Worm (Caenorhabditis elegans) whole organism, midembryonic: ENCODE measurements around the gene C08B6.3.

ENCODE experiments used
- T22C8.4 ChIP-seq: fragments of 200-800 bp; sonication (Bioruptor generic); IDR thresholded peaks from 2 replicates; pipeline ENCODE4 v1.3.6; 2022; ENCODE audit warnings: missing genetic modification characterization, missing compliant biosample characterization
- cog-1 ChIP-seq: sonication (generic microtip); optimal IDR thresholded peaks from 2 replicates; lab custom pipeline; 2016; ENCODE audit warnings: missing genetic modification characterization, missing compliant biosample characterization
- flt-1 ChIP-seq: fragments of 200-800 bp; sonication (Bioruptor generic); IDR thresholded peaks from 2 replicates; pipeline ENCODE4 v1.3.6; 2022; ENCODE audit warnings: missing genetic modification characterization, missing compliant biosample characterization
- klf-2 ChIP-seq: fragments of 200-800 bp; sonication (Bioruptor generic); conservative IDR thresholded peaks from 2 replicates; pipeline ENCODE4 v1.3.6; 2022; ENCODE audit warnings: missing genetic modification reagents, missing genetic modification characterization, missing compliant biosample characterization
- med-1 ChIP-seq: sonication (generic microtip); optimal IDR thresholded peaks from 2 replicates; lab custom pipeline; 2017; ENCODE audit warnings: missing genetic modification characterization, mild to moderate bottlenecking, missing compliant biosample characterization, antibody characterized with exemption, missing genetic modification reagents; ENCODE audit not compliant: insufficient read depth
- ref-1 ChIP-seq: fragments of 200-800 bp; sonication (Bioruptor generic); conservative IDR thresholded peaks from 2 replicates; pipeline ENCODE4 v1.3.6; 2022; ENCODE audit warnings: missing genetic modification reagents, missing genetic modification characterization, missing compliant biosample characterization
- tab-1 ChIP-seq: fragments of 200-800 bp; sonication (Bioruptor generic); IDR thresholded peaks from 2 replicates; pipeline ENCODE4 v1.3.6; 2022; ENCODE audit warnings: missing genetic modification characterization, missing compliant biosample characterization
- ztf-23 ChIP-seq: fragments of 200-800 bp; sonication (Bioruptor generic); IDR thresholded peaks from 2 replicates; pipeline ENCODE4 v1.3.6; 2022; ENCODE audit warnings: missing genetic modification reagents, missing genetic modification characterization, missing compliant biosample characterization
- ztf-29 ChIP-seq: fragments of 200-800 bp; sonication (Bioruptor generic); IDR thresholded peaks from 2 replicates; pipeline ENCODE4 v1.3.6; 2022; ENCODE audit warnings: missing genetic modification reagents, missing genetic modification characterization, missing compliant biosample characterization

The C08B6.3 gene

ce11 chrV:10146787-10147186, 34.7 kb upstream of the C08B6.3 start:
- TF ChIP-seq cog-1 (tag; lab: Kevin White, UChicago) (no peak), ztf-29 (GFP tag; lab: Robert Waterston, UW) (no peak), ref-1 (no peak), flt-1 (GFP tag; lab: Robert Waterston, UW) (no peak), med-1 (GFP tag; lab: Kevin White, UChicago) (no peak), T22C8.4 (GFP tag; lab: Robert Waterston, UW) (no peak), ztf-23 (GFP tag; lab: Robert Waterston, UW) (no peak), klf-2 (no peak), tab-1 (GFP tag; lab: Robert Waterston, UW) (no peak)

- no peak for TF ChIP-seq ztf-29 (GFP tag; lab: Robert Waterston, UW)
- no peak for TF ChIP-seq cog-1 (tag; lab: Kevin White, UChicago)
- no peak for TF ChIP-seq ztf-23 (GFP tag; lab: Robert Waterston, UW)
- TF ChIP-seq tab-1 (GFP tag; lab: Robert Waterston, UW), result no peak
- no peak for TF ChIP-seq T22C8.4 (GFP tag; lab: Robert Waterston, UW)
These were observed 33.6 kb upstream of the C08B6.3 start, which contains the start of gene C51E3.9 for ce11 chrV:10145653-10146052. C51E3.9 (plus strand) TSS chrV:10145953.

- no peak for TF ChIP-seq tab-1 (GFP tag; lab: Robert Waterston, UW)
These were observed 22.1 kb upstream of the C08B6.3 start, which contains the start of the genes C08B6.18, wdr-20 and C08B6.8 for ce11 chrV:10134077-10134693. C08B6.18 (minus strand) TSS chrV:10134127. wdr-20 (minus strand) TSS chrV:10134158. C08B6.8 (plus strand) TSS chrV:10134643.

ce11 chrV:10133277-10133676, 21.2 kb upstream of the C08B6.3 start:
- no peak for TF ChIP-seq klf-2

ce11 chrV:10130195-10130594, 18.1 kb upstream of the C08B6.3 start, which contains the start of gene aos-1:
aos-1 (minus strand) TSS chrV:10130295.
- TF ChIP-seq flt-1 (GFP tag; lab: Robert Waterston, UW), result no peak
- TF ChIP-seq tab-1 (GFP tag; lab: Robert Waterston, UW), result no peak
- no peak for TF ChIP-seq klf-2

- TF ChIP-seq ref-1 (no peak), tab-1 (GFP tag; lab: Robert Waterston, UW) (no peak), med-1 (GFP tag; lab: Kevin White, UChicago) (no peak), cog-1 (tag; lab: Kevin White, UChicago) (no peak), ztf-23 (GFP tag; lab: Robert Waterston, UW) (no peak), T22C8.4 (GFP tag; lab: Robert Waterston, UW) (no peak), ztf-29 (GFP tag; lab: Robert Waterston, UW) (no peak), klf-2 (no peak), flt-1 (GFP tag; lab: Robert Waterston, UW) (no peak)
These were observed 12.9 kb upstream of the C08B6.3 start, which contains the start of gene C08B6.10 for ce11 chrV:10124799-10125548. C08B6.10 (plus strand) TSS chrV:10125498.

ce11 chrV:10123324-10123723, 11.2 kb upstream of the C08B6.3 start, which contains the start of gene C08B6.6:
C08B6.6 (plus strand) TSS chrV:10123624.
- TF ChIP-seq tab-1 (GFP tag; lab: Robert Waterston, UW), result no peak
- no peak for TF ChIP-seq ztf-23 (GFP tag; lab: Robert Waterston, UW)
- TF ChIP-seq T22C8.4 (GFP tag; lab: Robert Waterston, UW), result no peak
- no peak for TF ChIP-seq ztf-29 (GFP tag; lab: Robert Waterston, UW)
- no peak for TF ChIP-seq ref-1

- TF ChIP-seq tab-1 (GFP tag; lab: Robert Waterston, UW) (no peak), klf-2 (no peak), cog-1 (tag; lab: Kevin White, UChicago) (no peak), med-1 (GFP tag; lab: Kevin White, UChicago) (no peak), ztf-23 (GFP tag; lab: Robert Waterston, UW) (no peak), ref-1 (no peak), T22C8.4 (GFP tag; lab: Robert Waterston, UW) (no peak), flt-1 (GFP tag; lab: Robert Waterston, UW) (no peak), ztf-29 (GFP tag; lab: Robert Waterston, UW) (no peak)
These were observed 10.6 kb upstream of the C08B6.3 start, which contains the start of gene srxa-19 for ce11 chrV:10122670-10123069. srxa-19 (minus strand) TSS chrV:10122770.

- TF ChIP-seq ref-1 (no peak), klf-2 (no peak), tab-1 (GFP tag; lab: Robert Waterston, UW) (no peak), med-1 (GFP tag; lab: Kevin White, UChicago) (no peak), T22C8.4 (GFP tag; lab: Robert Waterston, UW) (no peak), ztf-23 (GFP tag; lab: Robert Waterston, UW) (no peak), flt-1 (GFP tag; lab: Robert Waterston, UW) (no peak), cog-1 (tag; lab: Kevin White, UChicago) (no peak), ztf-29 (GFP tag; lab: Robert Waterston, UW) (no peak)
These were observed 8.8 kb upstream of the C08B6.3 start, which contains the start of gene srxa-18 for ce11 chrV:10120898-10121297. srxa-18 (minus strand) TSS chrV:10120997.

ce11 chrV:10117465-10117864, 5.4 kb upstream of the C08B6.3 start, which contains the start of gene C08B6.5:
C08B6.5 (plus strand) TSS chrV:10117765.
- TF ChIP-seq T22C8.4 (GFP tag; lab: Robert Waterston, UW), result no peak
- no peak for TF ChIP-seq med-1 (GFP tag; lab: Kevin White, UChicago)
- no peak for TF ChIP-seq ztf-23 (GFP tag; lab: Robert Waterston, UW)
- no peak for TF ChIP-seq klf-2
- no peak for TF ChIP-seq tab-1 (GFP tag; lab: Robert Waterston, UW)
- no peak for TF ChIP-seq ztf-29 (GFP tag; lab: Robert Waterston, UW)
- TF ChIP-seq cog-1 (tag; lab: Kevin White, UChicago), result no peak
- TF ChIP-seq flt-1 (GFP tag; lab: Robert Waterston, UW), result no peak
- no peak for TF ChIP-seq ref-1
